Worm (Caenorhabditis elegans): ENCODE data around the gene cpg-9.

Gene cpg-9

ce11 chrIV:3055320-3055719 lies 14.7 kb downstream of the cpg-9 start:
- no peak for TF ChIP-seq W03F9.2 (tag; optimal IDR thresholded peaks at IDR 0.05)
- no peak for TF ChIP-seq dao-5 (tag; optimal IDR thresholded peaks at IDR 0.05)
- no peak for TF ChIP-seq him-1 (tag; optimal IDR thresholded peaks at IDR 0.05)

ce11 chrIV:3053428-3053827 lies 16.6 kb downstream of the cpg-9 start, which contains the start of gene ivph-3:
Gene ivph-3 (plus strand): TSS chrIV:3053728.
- TF ChIP-seq him-1 (tag; optimal IDR thresholded peaks at IDR 0.05) = no peak
- TF ChIP-seq W03F9.2 (tag; optimal IDR thresholded peaks at IDR 0.05) = no peak

- TF ChIP-seq W03F9.2 (tag; optimal IDR thresholded peaks at IDR 0.05) (peak; percentile 72), him-1 (tag; optimal IDR thresholded peaks at IDR 0.05) (peak; percentile 85), dao-5 (tag; optimal IDR thresholded peaks at IDR 0.05) (peak; percentile 3)
Observed at ce11 chrIV:3050054-3050990, 19.7 kb downstream of the cpg-9 start, which contains the start of gene eel-1. Gene eel-1 (minus strand): TSS chrIV:3050104.

- TF ChIP-seq him-1 (tag; optimal IDR thresholded peaks at IDR 0.05) (no peak), dao-5 (tag; optimal IDR thresholded peaks at IDR 0.05) (no peak), W03F9.2 (tag; optimal IDR thresholded peaks at IDR 0.05) (no peak)
Observed at ce11 chrIV:3046889-3047288, 23.1 kb downstream of the cpg-9 start.

- TF ChIP-seq him-1 (tag; optimal IDR thresholded peaks at IDR 0.05) (no peak), W03F9.2 (tag; optimal IDR thresholded peaks at IDR 0.05) (no peak), dao-5 (tag; optimal IDR thresholded peaks at IDR 0.05) (no peak)
Observed at ce11 chrIV:3046009-3046408, 24.0 kb downstream of the cpg-9 start.

- TF ChIP-seq dao-5 (tag; optimal IDR thresholded peaks at IDR 0.05) (no peak), W03F9.2 (tag; optimal IDR thresholded peaks at IDR 0.05) (no peak), him-1 (tag; optimal IDR thresholded peaks at IDR 0.05) (no peak)
Observed at ce11 chrIV:3044158-3044557, 25.9 kb downstream of the cpg-9 start.

ce11 chrIV:3038740-3039139 lies 31.3 kb downstream of the cpg-9 start:
- TF ChIP-seq him-1 (tag; optimal IDR thresholded peaks at IDR 0.05) (no peak), dao-5 (tag; optimal IDR thresholded peaks at IDR 0.05) (no peak), W03F9.2 (tag; optimal IDR thresholded peaks at IDR 0.05) (no peak)

- no peak for TF ChIP-seq him-1 (tag; optimal IDR thresholded peaks at IDR 0.05)
Observed at ce11 chrIV:3037932-3038331, 32.1 kb downstream of the cpg-9 start.

ce11 chrIV:3035375-3035774 lies 34.6 kb downstream of the cpg-9 start:
- TF ChIP-seq him-1 (tag; optimal IDR thresholded peaks at IDR 0.05) = no peak
- TF ChIP-seq W03F9.2 (tag; optimal IDR thresholded peaks at IDR 0.05) = no peak
- no peak for TF ChIP-seq dao-5 (tag; optimal IDR thresholded peaks at IDR 0.05)

- TF ChIP-seq W03F9.2 (tag; optimal IDR thresholded peaks at IDR 0.05) (no peak), dao-5 (tag; optimal IDR thresholded peaks at IDR 0.05) (no peak), him-1 (tag; optimal IDR thresholded peaks at IDR 0.05) (no peak)
Observed at ce11 chrIV:3032020-3032419, 38.0 kb downstream of the cpg-9 start.

ce11 chrIV:3029882-3030281 lies 40.1 kb downstream of the cpg-9 start:
- TF ChIP-seq him-1 (tag; optimal IDR thresholded peaks at IDR 0.05) = no peak
- TF ChIP-seq dao-5 (tag; optimal IDR thresholded peaks at IDR 0.05) = no peak
- no peak for TF ChIP-seq W03F9.2 (tag; optimal IDR thresholded peaks at IDR 0.05)

- TF ChIP-seq dao-5 (tag; optimal IDR thresholded peaks at IDR 0.05) = no peak
- TF ChIP-seq him-1 (tag; optimal IDR thresholded peaks at IDR 0.05) = no peak
- no peak for TF ChIP-seq W03F9.2 (tag; optimal IDR thresholded peaks at IDR 0.05)
Observed at ce11 chrIV:3028842-3029241, 41.2 kb downstream of the cpg-9 start, which contains the start of gene ndnf-1. Gene ndnf-1 (minus strand): TSS chrIV:3028942.

ce11 chrIV:3025874-3026609 lies 44.0 kb downstream of the cpg-9 start:
- TF ChIP-seq him-1 (tag; optimal IDR thresholded peaks at IDR 0.05) (no peak), dao-5 (tag; optimal IDR thresholded peaks at IDR 0.05) (no peak), W03F9.2 (tag; optimal IDR thresholded peaks at IDR 0.05) (no peak)

- TF ChIP-seq him-1 (tag; optimal IDR thresholded peaks at IDR 0.05) (no peak), W03F9.2 (tag; optimal IDR thresholded peaks at IDR 0.05) (no peak), dao-5 (tag; optimal IDR thresholded peaks at IDR 0.05) (no peak)
Observed at ce11 chrIV:3019438-3019837, 50.6 kb downstream of the cpg-9 start, which contains the start of gene lin-22. Gene lin-22 (plus strand): TSS chrIV:3019738.

All from whole organism, L4/young adult.